Worm (Caenorhabditis elegans) whole organism, L4 larva: ENCODE measurements around the gene smg-8.

Experiments used
- F26F4.8 ChIP-seq: fragments of 200-800 bp; sonication (Bioruptor generic); conservative IDR thresholded peaks from 2 replicates; pipeline ENCODE4 v1.3.6; 2022; ENCODE audit warnings: missing genetic modification characterization, missing compliant biosample characterization
- F44E2.7 ChIP-seq: fragments of 200-800 bp; sonication (Bioruptor generic); IDR thresholded peaks from 2 replicates; pipeline ENCODE4 v2.1.2; 2022; ENCODE audit warnings: missing genetic modification characterization, missing compliant biosample characterization
- F49E8.2 ChIP-seq: sonication (generic microtip); optimal IDR thresholded peaks from 2 replicates; lab custom pipeline; 2016; ENCODE audit warnings: missing compliant biosample characterization, mild to moderate bottlenecking, missing genetic modification characterization, borderline replicate concordance
- T20F7.1 ChIP-seq: fragments of 200-800 bp; sonication (Bioruptor generic); optimal IDR thresholded peaks from 2 replicates; lab custom pipeline; 2018; ENCODE audit warnings: mild to moderate bottlenecking, missing genetic modification characterization, missing compliant biosample characterization
- Y105C5A.15 ChIP-seq: fragments of 200-800 bp; sonication (Bioruptor generic); IDR thresholded peaks from 2 replicates; pipeline ENCODE4 v1.3.6; 2022; ENCODE audit warnings: missing genetic modification characterization, missing compliant biosample characterization
- Y48G9A.11 ChIP-seq: fragments of 200-800 bp; sonication (Bioruptor generic); IDR thresholded peaks from 2 replicates; pipeline ENCODE4 v1.3.6; 2022; ENCODE audit warnings: missing genetic modification reagents, missing genetic modification characterization, missing compliant biosample characterization
- Y5F2A.4 ChIP-seq: fragments of 200-800 bp; sonication (Bioruptor generic); optimal IDR thresholded peaks from 2 replicates; lab custom pipeline; 2018; ENCODE audit warnings: mild to moderate bottlenecking, missing genetic modification characterization, missing compliant biosample characterization
- Y75B8A.6 ChIP-seq: fragments of 200-800 bp; sonication (Bioruptor generic); IDR thresholded peaks from 2 replicates; pipeline ENCODE4 v1.3.6; 2022; ENCODE audit warnings: missing genetic modification reagents, missing genetic modification characterization, missing compliant biosample characterization
- ZK546.5 ChIP-seq, 2 experiments: sonication (generic microtip); optimal IDR thresholded peaks; 2 replicates each; lab custom pipeline; 2017; ENCODE audit warnings: missing biosample characterization in 2 of 2, missing genetic modification characterization in 2 of 2
- aha-1 ChIP-seq: fragments of 150-350 bp; peaks from one replicate; lab custom pipeline; 2014; ENCODE audit warnings: missing biosample characterization, missing genetic modification characterization
- aly-2 ChIP-seq: sonication (generic microtip); optimal IDR thresholded peaks from 2 replicates; lab custom pipeline; 2018; ENCODE audit warnings: missing biosample characterization, missing genetic modification characterization
- ama-1 ChIP-seq: fragments of 150-350 bp; optimal IDR thresholded peaks from 2 replicates; lab custom pipeline; 2014; ENCODE audit warnings: inconsistent platforms, mixed read lengths
- ceh-20 ChIP-seq: fragments of 200-800 bp; sonication (Bioruptor generic); IDR thresholded peaks from 2 replicates; pipeline ENCODE4 v1.3.6; 2022; ENCODE audit warnings: missing genetic modification reagents, missing genetic modification characterization, missing compliant biosample characterization
- ceh-44 ChIP-seq: fragments of 200-800 bp; sonication (Bioruptor generic); IDR thresholded peaks from 2 replicates; pipeline ENCODE4 v1.3.6; 2022; ENCODE audit warnings: missing genetic modification reagents, missing genetic modification characterization, missing compliant biosample characterization
- ceh-82 ChIP-seq: sonication (generic microtip); optimal IDR thresholded peaks from 2 replicates; lab custom pipeline; 2017; ENCODE audit warnings: missing biosample characterization, missing genetic modification characterization
- daf-19 ChIP-seq: fragments of 200-800 bp; sonication (Bioruptor generic); conservative IDR thresholded peaks from 2 replicates; pipeline ENCODE4 v1.3.6; 2022; ENCODE audit warnings: missing genetic modification characterization, missing compliant biosample characterization
- daf-8 ChIP-seq: fragments of 200-800 bp; sonication (Bioruptor generic); IDR thresholded peaks from 2 replicates; pipeline ENCODE4 v1.3.6; 2022; ENCODE audit warnings: missing genetic modification characterization, missing compliant biosample characterization
- dmd-6 ChIP-seq: fragments of 200-800 bp; sonication (Bioruptor generic); IDR thresholded peaks from 2 replicates; pipeline ENCODE4 v1.3.6; 2022; ENCODE audit warnings: missing genetic modification reagents, missing genetic modification characterization, missing compliant biosample characterization
- duxl-1 ChIP-seq: sonication (generic microtip); optimal IDR thresholded peaks from 2 replicates; lab custom pipeline; 2016; ENCODE audit warnings: mild to moderate bottlenecking, missing genetic modification characterization, moderate library complexity, missing compliant biosample characterization; ENCODE audit not compliant: poor library complexity
- dve-1 ChIP-seq: sonication (generic microtip); optimal IDR thresholded peaks from 2 replicates; lab custom pipeline; 2017; ENCODE audit warnings: antibody characterized with exemption, mild to moderate bottlenecking, missing genetic modification characterization, missing compliant biosample characterization; ENCODE audit not compliant: insufficient read depth
- egl-27 ChIP-seq: sonication (generic microtip); optimal IDR thresholded peaks from 3 replicates; lab custom pipeline; 2017; ENCODE audit warnings: missing biosample characterization, missing genetic modification reagents, missing genetic modification characterization
- fkh-10 ChIP-seq: fragments of 150-350 bp; optimal IDR thresholded peaks from 2 replicates; lab custom pipeline; 2014; ENCODE audit warnings: missing biosample characterization, missing genetic modification reagents, missing genetic modification characterization
- hif-1 ChIP-seq, 2 experiments: sonication (generic microtip); optimal IDR thresholded peaks; 2 replicates each; lab custom pipeline; 2016 to 2017; ENCODE audit warnings: missing compliant biosample characterization in 2 of 2, missing genetic modification characterization in 2 of 2, missing genetic modification reagents in 2 of 2, missing genotype in 2 of 2, mild to moderate bottlenecking in 1 of 2
- hlh-11 ChIP-seq: fragments of 200-800 bp; sonication (Bioruptor generic); optimal IDR thresholded peaks from 2 replicates; lab custom pipeline; 2018; ENCODE audit warnings: mild to moderate bottlenecking, missing genetic modification characterization, missing compliant biosample characterization
- hlh-30 ChIP-seq: sonication (generic microtip); optimal IDR thresholded peaks from 2 replicates; lab custom pipeline; 2017; ENCODE audit warnings: antibody characterized with exemption, mild to moderate bottlenecking, missing genetic modification characterization, missing compliant biosample characterization; ENCODE audit not compliant: insufficient read depth
- lin-1 ChIP-seq: fragments of 200-800 bp; sonication (Bioruptor generic); IDR thresholded peaks from 2 replicates; pipeline ENCODE4 v1.3.6; 2022; ENCODE audit warnings: missing genetic modification reagents, missing genetic modification characterization, missing compliant biosample characterization
- lin-15B ChIP-seq: fragments of 150-350 bp; sonication (generic microtip); optimal IDR thresholded peaks from 3 replicates; lab custom pipeline; 2014; ENCODE audit warnings: missing biosample characterization, missing genetic modification characterization
- lir-3 ChIP-seq: sonication (generic microtip); optimal IDR thresholded peaks from 2 replicates; lab custom pipeline; 2016; ENCODE audit warnings: mild to moderate bottlenecking, missing genetic modification characterization, missing compliant biosample characterization
- lsy-2 ChIP-seq, 2 experiments: fragments of 150-350 bp in 1 of 2; sonication (generic microtip) in 1 of 2; optimal IDR thresholded peaks; 2 replicates each; lab custom pipeline; 2014 to 2017; ENCODE audit warnings: missing biosample characterization in 2 of 2, missing genetic modification characterization in 2 of 2
- madf-9 ChIP-seq: fragments of 200-800 bp; sonication (Bioruptor generic); conservative IDR thresholded peaks from 2 replicates; pipeline ENCODE4 v1.3.6; 2022; ENCODE audit warnings: missing genetic modification reagents, missing genetic modification characterization, missing compliant biosample characterization
- mxl-2 ChIP-seq: fragments of 200-800 bp; sonication (Bioruptor generic); conservative IDR thresholded peaks from 2 replicates; pipeline ENCODE4 v1.3.6; 2022; ENCODE audit warnings: missing genetic modification reagents, missing genetic modification characterization, missing compliant biosample characterization
- nhr-102 ChIP-seq: sonication (generic microtip); optimal IDR thresholded peaks from 2 replicates; lab custom pipeline; 2016; ENCODE audit warnings: mild to moderate bottlenecking, missing genetic modification characterization, moderate library complexity, missing compliant biosample characterization
- nhr-11 ChIP-seq: fragments of 150-350 bp; optimal IDR thresholded peaks from 2 replicates; lab custom pipeline; 2014; ENCODE audit warnings: missing biosample characterization, missing genetic modification characterization
- nhr-111 ChIP-seq: fragments of 200-800 bp; sonication (Bioruptor generic); optimal IDR thresholded peaks from 2 replicates; lab custom pipeline; 2018; ENCODE audit warnings: mild to moderate bottlenecking, missing genetic modification characterization, missing compliant biosample characterization
- nhr-28 ChIP-seq: fragments of 150-350 bp; optimal IDR thresholded peaks from 2 replicates; lab custom pipeline; 2014; ENCODE audit warnings: missing biosample characterization, missing genetic modification characterization
- nhr-41 ChIP-seq: fragments of 200-800 bp; sonication (Bioruptor generic); IDR thresholded peaks from 2 replicates; pipeline ENCODE4 v1.3.6; 2022; ENCODE audit warnings: missing genetic modification reagents, missing genetic modification characterization, missing compliant biosample characterization
- nhr-77 ChIP-seq: fragments of 150-350 bp; optimal IDR thresholded peaks from 2 replicates; lab custom pipeline; 2014; ENCODE audit warnings: missing biosample characterization, missing genetic modification characterization
- pha-4 ChIP-seq, 2 experiments: fragments of 150-350 bp in 1 of 2; fragments of 200-800 bp in 1 of 2; sonication (Bioruptor generic) in 1 of 2; IDR thresholded peaks in 1 of 2; optimal IDR thresholded peaks in 1 of 2; 2 replicates each; pipeline versions ENCODE4 v1.3.6 to Lab custom; 2014 to 2022; ENCODE audit warnings: missing genetic modification characterization in 2 of 2, missing genetic modification reagents in 2 of 2, missing biosample characterization in 1 of 2, missing compliant biosample characterization in 1 of 2
- set-16 ChIP-seq: fragments of 200-800 bp; sonication (Bioruptor generic); IDR thresholded peaks from 2 replicates; pipeline ENCODE4 v1.3.6; 2022; ENCODE audit warnings: missing genetic modification reagents, missing genetic modification characterization, missing compliant biosample characterization
- snpc-1.2 ChIP-seq: fragments of 200-800 bp; sonication (Bioruptor generic); IDR thresholded peaks from 2 replicates; pipeline ENCODE4 v1.3.6; 2022; ENCODE audit warnings: missing genetic modification reagents, missing genetic modification characterization, missing compliant biosample characterization
- spr-3 ChIP-seq: fragments of 200-800 bp; sonication (Bioruptor generic); optimal IDR thresholded peaks from 2 replicates; lab custom pipeline; 2018; ENCODE audit warnings: mild to moderate bottlenecking, missing genetic modification characterization, missing compliant biosample characterization
- tra-1 ChIP-seq: fragments of 200-800 bp; sonication (Bioruptor generic); IDR thresholded peaks from 2 replicates; pipeline ENCODE4 v1.3.6; 2022; ENCODE audit warnings: missing genetic modification reagents, missing genetic modification characterization, missing compliant biosample characterization
- unc-39 ChIP-seq: sonication (generic microtip); optimal IDR thresholded peaks from 2 replicates; lab custom pipeline; 2017; ENCODE audit warnings: missing biosample characterization, missing genetic modification characterization
- vab-7 ChIP-seq: fragments of 200-800 bp; sonication (Bioruptor generic); IDR thresholded peaks from 2 replicates; pipeline ENCODE4 v1.3.6; 2022; ENCODE audit warnings: missing genetic modification reagents, missing genetic modification characterization, missing compliant biosample characterization
- zag-1 ChIP-seq: fragments of 150-350 bp; optimal IDR thresholded peaks from 2 replicates; lab custom pipeline; 2014; ENCODE audit warnings: missing biosample characterization, missing genetic modification characterization
- zfp-3 ChIP-seq: fragments of 200-800 bp; sonication (Bioruptor generic); conservative IDR thresholded peaks from 2 replicates; pipeline ENCODE4 v1.3.6; 2022; ENCODE audit warnings: missing genetic modification reagents, missing genetic modification characterization, missing compliant biosample characterization
- zip-11 ChIP-seq: fragments of 200-800 bp; sonication (Bioruptor generic); IDR thresholded peaks from 2 replicates; pipeline ENCODE4 v1.3.6; 2022; ENCODE audit warnings: missing genetic modification characterization, missing compliant biosample characterization
- zip-2 ChIP-seq: fragments of 150-350 bp; optimal IDR thresholded peaks from 2 replicates; lab custom pipeline; 2014; ENCODE audit warnings: missing biosample characterization, missing genetic modification characterization
- ztf-7 ChIP-seq: fragments of 150-350 bp; optimal IDR thresholded peaks from 2 replicates; lab custom pipeline; 2014; ENCODE audit warnings: missing biosample characterization, missing genetic modification characterization

Gene smg-8

DNA sequence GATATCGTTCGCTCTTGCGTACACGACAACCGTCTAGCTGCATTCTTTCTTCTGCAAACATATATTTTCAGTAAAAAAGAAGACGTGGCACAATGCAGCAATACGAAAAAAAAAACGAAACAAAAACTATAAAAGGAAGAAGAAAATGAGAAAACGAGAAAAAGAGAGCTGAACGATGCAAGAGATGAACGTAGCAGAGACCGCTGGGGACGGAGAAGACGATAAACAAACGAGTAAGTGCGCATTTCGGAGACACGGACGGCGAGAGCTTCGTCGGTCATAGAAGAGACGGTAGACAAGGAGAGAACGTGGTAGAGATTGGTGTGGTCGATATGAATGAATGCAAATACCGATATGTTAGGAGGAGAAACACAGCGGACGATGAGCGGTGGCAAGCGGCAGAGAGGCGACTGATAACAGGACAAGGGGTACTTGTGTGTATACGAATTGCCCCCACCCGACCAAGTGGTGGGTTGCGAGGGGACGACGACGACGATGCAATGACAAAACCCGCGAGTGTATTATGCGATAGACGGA is 3.2 kb upstream of the smg-8 start, which contains the start of gene K04B12.2 (continued):
- TF ChIP-seq aly-2 (tag; lab: Kevin White, UChicago), result no peak
- TF ChIP-seq tra-1 (GFP tag; lab: Robert Waterston, UW), result 0 out of 2 replicates have a peak, but pooled peaks have one; percentile 7
- peak; percentile 6 for TF ChIP-seq nhr-11 (tag; lab: Kevin White, UChicago)
- peak; percentile 71; the same call in 1 of the 2 replicates for TF ChIP-seq madf-9 (GFP tag; lab: Robert Waterston, UW)
- TF ChIP-seq lin-1 (GFP tag; lab: Robert Waterston, UW), result peak; percentile 71
- no peak for TF ChIP-seq ZK546.5 (tag; optimal IDR thresholded peaks at IDR 0.05; lab: Kevin White, UChicago)
- peak in 1 of 2 experiments; percentile 48 for TF ChIP-seq hif-1 (tag; optimal IDR thresholded peaks at IDR 0.05; lab: Kevin White, UChicago)
- TF ChIP-seq unc-39, result no peak
- TF ChIP-seq snpc-1.2 (GFP tag; lab: Robert Waterston, UW), result no peak
- no peak for TF ChIP-seq spr-3
- peak; percentile 13 for TF ChIP-seq fkh-10 (GFP tag; lab: Kevin White, UChicago)
- peak; percentile 81 for TF ChIP-seq dmd-6
- no peak for TF ChIP-seq pha-4 (GFP tag; IDR thresholded peaks at IDR 0.05; lab: Robert Waterston, UW)
- TF ChIP-seq pha-4 (tag; optimal IDR thresholded peaks at IDR 0.05; lab: Kevin White, UChicago), result peak; percentile 19
- TF ChIP-seq vab-7 (GFP tag; lab: Robert Waterston, UW), result no peak
- 0 out of 2 replicates have a peak, but pooled peaks have one; percentile 41 for TF ChIP-seq nhr-41 (GFP tag; lab: Robert Waterston, UW)
- TF ChIP-seq daf-19 (GFP tag; lab: Robert Waterston, UW), result no peak
- no peak for TF ChIP-seq lir-3 (tag; lab: Kevin White, UChicago)
- no peak for TF ChIP-seq mxl-2 (GFP tag; lab: Robert Waterston, UW)
- TF ChIP-seq dve-1 (tag; lab: Kevin White, UChicago), result peak; percentile 84
- no peak for TF ChIP-seq ama-1 (lab: Kevin White, UChicago)
- TF ChIP-seq nhr-77 (tag; lab: Kevin White, UChicago), result peak; percentile 95
- TF ChIP-seq Y75B8A.6 (GFP tag; lab: Robert Waterston, UW), result no peak
- no peak for TF ChIP-seq Y105C5A.15
- TF ChIP-seq ceh-44 (GFP tag; lab: Robert Waterston, UW), result no peak
- TF ChIP-seq ztf-7 (tag; lab: Kevin White, UChicago), result peak; percentile 60
- TF ChIP-seq T20F7.1 (GFP tag; lab: Kevin White, UChicago), result no peak
- peak; percentile 17; the same call in 1 of the 2 replicates for TF ChIP-seq set-16
- TF ChIP-seq egl-27 (tag; lab: Kevin White, UChicago), result no peak
- peak; percentile 41 to 67 for TF ChIP-seq lsy-2 (tag; optimal IDR thresholded peaks at IDR 0.05; lab: Kevin White, UChicago)
- TF ChIP-seq F44E2.7, result no peak
- no peak for TF ChIP-seq F49E8.2 (tag; lab: Kevin White, UChicago)
- TF ChIP-seq nhr-102 (tag; lab: Kevin White, UChicago), result peak; percentile 43
- no peak for TF ChIP-seq nhr-111 (GFP tag; lab: Kevin White, UChicago)
- no peak for TF ChIP-seq lin-15B (tag; lab: Kevin White, UChicago)
- no peak for TF ChIP-seq zip-11
- TF ChIP-seq nhr-28, result peak; percentile 79
- TF ChIP-seq hlh-30 (tag; lab: Kevin White, UChicago), result peak; percentile 60
- TF ChIP-seq Y5F2A.4, result no peak
- TF ChIP-seq Y48G9A.11 (GFP tag; lab: Robert Waterston, UW), result no peak
- TF ChIP-seq daf-8, result no peak
- no peak for TF ChIP-seq zag-1 (tag; lab: Kevin White, UChicago)
- TF ChIP-seq duxl-1 (tag; lab: Kevin White, UChicago), result no peak
- TF ChIP-seq ceh-20 (GFP tag; lab: Robert Waterston, UW), result no peak
- TF ChIP-seq zfp-3 (GFP tag; lab: Robert Waterston, UW), result no peak
- no peak for TF ChIP-seq zip-2 (tag; lab: Kevin White, UChicago)
- peak; percentile 84 for TF ChIP-seq aha-1 (tag; lab: Kevin White, UChicago)
- no peak for TF ChIP-seq ceh-82
- peak; percentile 93 for TF ChIP-seq hlh-11 (tag; lab: Kevin White, UChicago)
- TF ChIP-seq F26F4.8, result no peak
